Fruit fly (Drosophila melanogaster) whole organism, prepupa: ENCODE measurements around the gene Vm32E.
A peak's percentile ranks its signal among the peaks of the same experiment; 100 is the strongest.

ENCODE experiments used
- CG16779 ChIP-seq: fragments of 200-800 bp; sonication (Bioruptor generic); optimal IDR thresholded peaks from 3 replicates; lab custom pipeline; 2017; ENCODE audit warnings: missing biosample characterization, mild to moderate bottlenecking, missing genetic modification characterization
- CG32006 ChIP-seq: fragments of 200-800 bp; sonication (Bioruptor generic); optimal IDR thresholded peaks from 3 replicates; lab custom pipeline; 2017; ENCODE audit warnings: missing biosample characterization, mild to moderate bottlenecking, missing genetic modification characterization
- CG9139 ChIP-seq: fragments of 200-800 bp; sonication (Bioruptor generic); optimal IDR thresholded peaks from 3 replicates; lab custom pipeline; 2017; ENCODE audit warnings: missing biosample characterization, mild to moderate bottlenecking, missing genetic modification characterization
- Ets96B ChIP-seq: fragments of 200-800 bp; optimal IDR thresholded peaks from 2 replicates; lab custom pipeline; 2019; ENCODE audit warnings: missing biosample characterization, mild to moderate bottlenecking, missing genetic modification characterization, moderate library complexity
- Lpt ChIP-seq: fragments of 200-800 bp; sonication (Bioruptor generic); optimal IDR thresholded peaks from 3 replicates; lab custom pipeline; 2016; ENCODE audit warnings: missing biosample characterization, missing genetic modification characterization
- OdsH ChIP-seq: fragments of 200-800 bp; sonication (Bioruptor generic); optimal IDR thresholded peaks from 3 replicates; lab custom pipeline; 2016; ENCODE audit warnings: missing biosample characterization, missing genetic modification characterization
- Sox14 ChIP-seq: fragments of 200-800 bp; sonication (Bioruptor generic); optimal IDR thresholded peaks from 3 replicates; lab custom pipeline; 2016; ENCODE audit warnings: missing biosample characterization, missing genetic modification characterization
- acj6 ChIP-seq: fragments of 200-800 bp; sonication (Bioruptor generic); optimal IDR thresholded peaks from 3 replicates; lab custom pipeline; 2016; ENCODE audit warnings: missing biosample characterization, missing genetic modification characterization
- dsx ChIP-seq: fragments of 200-800 bp; optimal IDR thresholded peaks from 3 replicates; lab custom pipeline; 2019; ENCODE audit warnings: missing biosample characterization, mild to moderate bottlenecking, missing genetic modification characterization, moderate library complexity; ENCODE audit not compliant: poor library complexity, severe bottlenecking
- eg ChIP-seq: fragments of 200-800 bp; sonication (Bioruptor generic); IDR thresholded peaks from 3 replicates; pipeline ENCODE4 v1.3.6; 2022; ENCODE audit warnings: missing biosample characterization, missing genetic modification characterization
- ss ChIP-seq, 2 experiments: fragments of 200-800 bp; sonication (Bioruptor generic); optimal IDR thresholded peaks; 2 replicates in 1 of 2; 3 replicates in 1 of 2; lab custom pipeline; 2017 to 2018; ENCODE audit warnings: mild to moderate bottlenecking in 2 of 2, missing biosample characterization in 2 of 2, missing genetic modification characterization in 2 of 2, moderate library complexity in 1 of 2
- topi ChIP-seq: fragments of 200-800 bp; sonication (Bioruptor generic); optimal IDR thresholded peaks from 3 replicates; lab custom pipeline; 2016; ENCODE audit warnings: missing biosample characterization, missing genetic modification characterization
- vri ChIP-seq: fragments of 200-800 bp; sonication (Bioruptor generic); optimal IDR thresholded peaks from 3 replicates; lab custom pipeline; 2016; ENCODE audit warnings: missing biosample characterization, mild to moderate bottlenecking, missing genetic modification characterization

DNA sequence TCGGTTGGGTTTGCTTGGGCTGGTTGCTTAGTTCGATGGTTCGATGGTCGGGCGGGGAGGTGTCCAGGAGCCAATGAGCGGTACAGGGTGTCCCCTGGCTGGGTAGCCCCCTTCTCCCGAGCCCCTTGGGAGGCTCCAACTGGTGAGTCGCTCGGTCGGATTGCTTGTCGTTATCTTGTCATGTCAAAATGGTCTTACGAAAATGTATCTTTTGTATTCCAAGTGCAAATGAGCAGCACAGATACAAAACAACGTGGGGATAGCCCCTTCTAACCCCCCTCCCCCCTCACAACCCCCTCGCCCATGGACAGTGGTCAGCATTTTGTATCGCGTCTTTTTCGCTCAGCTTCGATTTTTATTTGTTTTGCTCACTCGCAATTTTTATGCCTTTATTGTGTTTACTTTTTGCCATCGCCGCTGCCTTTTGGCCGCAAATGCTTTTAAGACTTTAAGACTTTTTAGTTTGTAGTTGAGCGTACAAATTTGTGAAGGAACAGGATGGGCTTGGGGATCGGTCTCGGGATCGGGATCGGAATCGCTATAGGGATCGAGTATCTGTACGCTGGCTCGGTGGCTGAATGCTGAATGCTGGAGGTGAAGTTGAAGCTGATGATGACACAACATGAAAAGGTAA, 11.3 kb upstream of the Vm32E start:
- TF ChIP-seq Ets96B (no peak), CG9139 (GFP tag; lab: Kevin White, UChicago) (no peak), topi (no peak), CG16779 (tag; lab: Kevin White, UChicago) (no peak), OdsH (GFP tag; lab: Kevin White, UChicago) (no peak), eg (GFP tag; lab: Robert Waterston, UW) (no peak), acj6 (no peak), dsx (GFP tag; lab: Kevin White, UChicago) (peak; percentile 59), CG32006 (GFP tag; lab: Kevin White, UChicago) (no peak), Sox14 (GFP tag; lab: Kevin White, UChicago) (no peak), vri (GFP tag; lab: Kevin White, UChicago) (no peak), Lpt (GFP tag; lab: Kevin White, UChicago) (no peak), ss (GFP tag; optimal IDR thresholded peaks at IDR 0.05; lab: Kevin White, UChicago) (no peak)
